Fruit fly (Drosophila melanogaster) whole organism, embryonic: ENCODE results near the gene Ttc19.

Experiments
- Blimp-1 ChIP-seq: fragments of 200-800 bp; sonication (Bioruptor generic); optimal IDR thresholded peaks from 3 replicates; lab custom pipeline; 2018; ENCODE audit warnings: missing biosample characterization, missing genetic modification characterization, mild to moderate bottlenecking, moderate library complexity, missing genetic modification reagents
- BtbVII ChIP-seq: fragments of 200-800 bp; sonication (Bioruptor generic); optimal IDR thresholded peaks from 3 replicates; lab custom pipeline; 2017; ENCODE audit warnings: missing biosample characterization, mild to moderate bottlenecking, missing genetic modification characterization
- CG10321 ChIP-seq: fragments of 200-800 bp; sonication (Bioruptor generic); IDR thresholded peaks from 2 replicates; pipeline ENCODE4 v1.3.6; 2022; ENCODE audit warnings: missing biosample characterization, missing genetic modification characterization
- CG10979 ChIP-seq: fragments of 200-800 bp; sonication (Bioruptor generic); optimal IDR thresholded peaks from 2 replicates; lab custom pipeline; 2018; ENCODE audit warnings: missing biosample characterization, mild to moderate bottlenecking, missing genetic modification characterization, moderate library complexity
- CG13296 ChIP-seq: fragments of 200-800 bp; sonication (Bioruptor generic); optimal IDR thresholded peaks from 3 replicates; lab custom pipeline; 2018; ENCODE audit warnings: missing biosample characterization, mild to moderate bottlenecking, missing genetic modification characterization
- CG14014 ChIP-seq: fragments of 200-800 bp; sonication (Bioruptor generic); IDR thresholded peaks from 2 replicates; pipeline ENCODE4 v1.3.6; 2022; ENCODE audit warnings: missing biosample characterization, missing genetic modification characterization
- CG14710 ChIP-seq: fragments of 200-800 bp; sonication (Bioruptor generic); optimal IDR thresholded peaks from 3 replicates; lab custom pipeline; 2019; ENCODE audit warnings: missing biosample characterization, mild to moderate bottlenecking, missing genetic modification characterization, moderate library complexity
- CG1603 ChIP-seq: fragments of 200-800 bp; sonication (Bioruptor generic); optimal IDR thresholded peaks from 2 replicates; lab custom pipeline; 2019; ENCODE audit warnings: missing biosample characterization, mild to moderate bottlenecking, missing genetic modification characterization, moderate library complexity
- CG16863 ChIP-seq: fragments of 200-800 bp; sonication (Bioruptor generic); optimal IDR thresholded peaks from 3 replicates; lab custom pipeline; 2016; ENCODE audit warnings: missing biosample characterization, missing genetic modification characterization
- CG2199 ChIP-seq: fragments of 200-800 bp; sonication (Bioruptor generic); IDR thresholded peaks from 3 replicates; pipeline ENCODE4 v1.3.6; 2022; ENCODE audit warnings: missing biosample characterization, missing genetic modification characterization
- CG31224 ChIP-seq: fragments of 200-800 bp; sonication (Bioruptor generic); IDR thresholded peaks from 2 replicates; pipeline ENCODE4 v1.3.6; 2022; ENCODE audit warnings: missing biosample characterization, missing genetic modification characterization
- CG31388 ChIP-seq: fragments of 200-800 bp; sonication (Bioruptor generic); optimal IDR thresholded peaks from 2 replicates; lab custom pipeline; 2016; ENCODE audit warnings: missing biosample characterization, missing genetic modification characterization
- CG34224 ChIP-seq: fragments of 200-800 bp; sonication (Bioruptor generic); IDR thresholded peaks from 3 replicates; pipeline ENCODE4 v1.3.6; 2022; ENCODE audit warnings: missing biosample characterization, missing genetic modification characterization; ENCODE audit not compliant: partially characterized antibody
- CG4404 ChIP-seq: fragments of 200-800 bp; sonication (Bioruptor generic); IDR thresholded peaks from 2 replicates; pipeline ENCODE4 v1.3.6; 2022; ENCODE audit warnings: missing biosample characterization, missing genetic modification characterization
- CG4820 ChIP-seq: fragments of 200-800 bp; sonication (Bioruptor generic); optimal IDR thresholded peaks from 3 replicates; lab custom pipeline; 2016; ENCODE audit warnings: missing biosample characterization, missing genetic modification characterization
- CG6254 ChIP-seq: fragments of 200-800 bp; sonication (Bioruptor generic); optimal IDR thresholded peaks from 3 replicates; lab custom pipeline; 2017; ENCODE audit warnings: mild to moderate bottlenecking, missing biosample characterization, missing genetic modification reagents, missing genetic modification characterization
- CG6689 ChIP-seq: fragments of 200-800 bp; sonication (Bioruptor generic); IDR thresholded peaks from 2 replicates; pipeline ENCODE4 v1.3.6; 2022; ENCODE audit warnings: missing biosample characterization, missing genetic modification characterization
- CG6765 ChIP-seq: fragments of 200-800 bp; sonication (Bioruptor generic); optimal IDR thresholded peaks from 3 replicates; lab custom pipeline; 2017; ENCODE audit warnings: missing biosample characterization, mild to moderate bottlenecking, missing genetic modification characterization
- CG8944 ChIP-seq: fragments of 200-800 bp; sonication (Bioruptor generic); optimal IDR thresholded peaks from 3 replicates; lab custom pipeline; 2016; ENCODE audit warnings: missing biosample characterization, missing genetic modification characterization
- CHES-1-like ChIP-seq: fragments of 200-800 bp; sonication (Bioruptor generic); optimal IDR thresholded peaks from 2 replicates; lab custom pipeline; 2016; ENCODE audit warnings: missing biosample characterization, missing genetic modification characterization
- Camta ChIP-seq: fragments of 200-800 bp; sonication (Bioruptor generic); optimal IDR thresholded peaks from 2 replicates; lab custom pipeline; 2016; ENCODE audit warnings: missing biosample characterization, missing genetic modification characterization
- CrebB ChIP-seq: fragments of 200-800 bp; sonication (Bioruptor generic); optimal IDR thresholded peaks from 3 replicates; lab custom pipeline; 2018; ENCODE audit warnings: missing biosample characterization, mild to moderate bottlenecking, missing genetic modification characterization
- Dp ChIP-seq: fragments of 200-800 bp; sonication (Bioruptor generic); optimal IDR thresholded peaks from 2 replicates; lab custom pipeline; 2018; ENCODE audit warnings: missing biosample characterization, mild to moderate bottlenecking, missing genetic modification characterization, moderate library complexity
- HLH3B ChIP-seq: fragments of 200-800 bp; sonication (Bioruptor generic); IDR thresholded peaks from 2 replicates; pipeline ENCODE4 v1.3.6; 2022; ENCODE audit warnings: missing biosample characterization, missing genetic modification characterization
- Oli ChIP-seq: fragments of 200-800 bp; sonication (Bioruptor generic); optimal IDR thresholded peaks from 2 replicates; lab custom pipeline; 2018; ENCODE audit warnings: missing biosample characterization, mild to moderate bottlenecking, missing genetic modification characterization, moderate library complexity
- Opbp ChIP-seq: fragments of 200-800 bp; sonication (Bioruptor generic); IDR thresholded peaks from 3 replicates; pipeline ENCODE4 v1.3.6; 2022; ENCODE audit warnings: missing biosample characterization, missing genetic modification characterization; ENCODE audit not compliant: partially characterized antibody
- Rfx ChIP-seq: fragments of 200-800 bp; sonication (Bioruptor generic); IDR thresholded peaks from 2 replicates; pipeline ENCODE4 v1.3.6; 2022; ENCODE audit warnings: missing biosample characterization, missing genetic modification characterization
- Tbp ChIP-seq: fragments of >200 bp; optimal IDR thresholded peaks from 2 replicates; lab custom pipeline; 2018; ENCODE audit warnings: missing biosample characterization, missing genetic modification characterization
- Vsx1 ChIP-seq: fragments of 200-800 bp; sonication (Bioruptor generic); optimal IDR thresholded peaks from 2 replicates; lab custom pipeline; 2017; ENCODE audit warnings: missing biosample characterization, mild to moderate bottlenecking, missing genetic modification characterization, missing genetic modification reagents
- amos ChIP-seq: fragments of 200-800 bp; sonication (Bioruptor generic); IDR thresholded peaks from 2 replicates; pipeline ENCODE4 v1.3.6; 2022; ENCODE audit warnings: missing biosample characterization, missing genetic modification characterization; ENCODE audit not compliant: partially characterized antibody
- ase ChIP-seq: fragments of 200-800 bp; sonication (Bioruptor generic); IDR thresholded peaks from 3 replicates; pipeline ENCODE4 v1.3.6; 2022; ENCODE audit warnings: missing biosample characterization, missing genetic modification characterization
- chm ChIP-seq: fragments of 200-800 bp; sonication (Bioruptor generic); IDR thresholded peaks from 2 replicates; pipeline ENCODE4 v1.3.6; 2022; ENCODE audit warnings: missing biosample characterization, missing genetic modification characterization
- chn ChIP-seq: fragments of 200-800 bp; sonication (Bioruptor generic); optimal IDR thresholded peaks from 2 replicates; lab custom pipeline; 2016; ENCODE audit warnings: missing biosample characterization, missing genetic modification characterization
- dan ChIP-seq: fragments of 200-800 bp; sonication (Bioruptor generic); IDR thresholded peaks from 2 replicates; pipeline ENCODE4 v1.3.6; 2022; ENCODE audit warnings: missing biosample characterization, missing genetic modification characterization
- grau ChIP-seq: fragments of 200-800 bp; optimal IDR thresholded peaks from 3 replicates; lab custom pipeline; 2019; ENCODE audit warnings: missing biosample characterization, mild to moderate bottlenecking, missing genetic modification characterization, moderate library complexity
- hb ChIP-seq: fragments of 200-800 bp; sonication (Bioruptor generic); IDR thresholded peaks from 3 replicates; pipeline ENCODE4 v1.3.6; 2022; ENCODE audit warnings: missing biosample characterization, missing genetic modification characterization; ENCODE audit not compliant: partially characterized antibody
- hbn ChIP-seq: fragments of 200-800 bp; sonication (Bioruptor generic); IDR thresholded peaks from 2 replicates; pipeline ENCODE4 v1.3.6; 2022; ENCODE audit warnings: missing biosample characterization, missing genetic modification characterization; ENCODE audit not compliant: partially characterized antibody
- hkb ChIP-seq, 2 experiments: fragments of 200-800 bp in 1 of 2; fragments of >200 bp in 1 of 2; sonication (Bioruptor generic) in 1 of 2; IDR thresholded peaks in 1 of 2; optimal IDR thresholded peaks in 1 of 2; 2 replicates each; pipeline versions ENCODE4 v1.3.6 to Lab custom; 2017 to 2022; ENCODE audit warnings: missing biosample characterization in 1 of 2, missing genetic modification characterization in 1 of 2
- hth ChIP-seq: fragments of >200 bp; optimal IDR thresholded peaks from 2 replicates; lab custom pipeline; 2017; ENCODE audit warnings: inconsistent platforms
- jing ChIP-seq: fragments of 200-800 bp; sonication (Bioruptor generic); optimal IDR thresholded peaks from 2 replicates; lab custom pipeline; 2018; ENCODE audit warnings: missing biosample characterization, mild to moderate bottlenecking, missing genetic modification characterization
- knrl ChIP-seq: fragments of 200-800 bp; sonication (Bioruptor generic); IDR thresholded peaks from 3 replicates; pipeline ENCODE4 v1.3.6; 2022; ENCODE audit warnings: missing biosample characterization, missing genetic modification characterization; ENCODE audit not compliant: partially characterized antibody
- lab ChIP-seq: fragments of 200-800 bp; sonication (Bioruptor generic); optimal IDR thresholded peaks from 3 replicates; lab custom pipeline; 2017; ENCODE audit warnings: missing biosample characterization, missing genetic modification characterization, mild to moderate bottlenecking, moderate library complexity, missing genetic modification reagents
- lbe ChIP-seq: fragments of 200-800 bp; sonication (Bioruptor generic); optimal IDR thresholded peaks from 2 replicates; lab custom pipeline; 2016; ENCODE audit warnings: missing biosample characterization, mild to moderate bottlenecking, missing genetic modification characterization
- nmo ChIP-seq: fragments of 200-800 bp; sonication (Bioruptor generic); optimal IDR thresholded peaks from 2 replicates; lab custom pipeline; 2018; ENCODE audit warnings: missing biosample characterization, mild to moderate bottlenecking, missing genetic modification characterization, moderate library complexity
- pfk ChIP-seq: fragments of 200-800 bp; sonication (Bioruptor generic); optimal IDR thresholded peaks from 2 replicates; lab custom pipeline; 2018; ENCODE audit warnings: missing biosample characterization, mild to moderate bottlenecking, missing genetic modification characterization, moderate library complexity
- ssp ChIP-seq: fragments of 200-800 bp; sonication (Bioruptor generic); IDR thresholded peaks from 2 replicates; pipeline ENCODE4 v1.3.6; 2022; ENCODE audit warnings: missing biosample characterization, missing genetic modification characterization
- wor ChIP-seq: fragments of 200-800 bp; sonication (Bioruptor generic); IDR thresholded peaks from 2 replicates; pipeline ENCODE4 v1.3.6; 2022; ENCODE audit warnings: missing biosample characterization, missing genetic modification characterization
- zen ChIP-seq: fragments of 200-800 bp; sonication (Bioruptor generic); optimal IDR thresholded peaks from 3 replicates; lab custom pipeline; 2018; ENCODE audit warnings: missing biosample characterization, mild to moderate bottlenecking, missing genetic modification characterization, moderate library complexity

Gene Ttc19

dm6 chr2L:19014032-19014880 is 30.7 kb downstream of the Ttc19 start (continued):
- TF ChIP-seq CG10979 (tag; lab: Kevin White, UChicago), result peak; percentile 69
- peak; percentile 50 for TF ChIP-seq Vsx1
- TF ChIP-seq CG4820 (GFP tag; lab: Kevin White, UChicago), result peak; percentile 22
- TF ChIP-seq CG6765 (GFP tag; lab: Kevin White, UChicago), result peak; percentile 80
- TF ChIP-seq grau (tag; lab: Kevin White, UChicago), result peak; percentile 85
- TF ChIP-seq hth (lab: Kevin White, UChicago), result no peak
- TF ChIP-seq amos (GFP tag; lab: Robert Waterston, UW), result no peak
- no peak for TF ChIP-seq chn
- peak; percentile 89 for TF ChIP-seq CG13296 (GFP tag; lab: Kevin White, UChicago)
- TF ChIP-seq CG16863 (GFP tag; lab: Kevin White, UChicago), result no peak
- peak; percentile 9 for TF ChIP-seq CG1603
- TF ChIP-seq CG14014 (GFP tag; lab: Robert Waterston, UW), result peak; percentile 63
- TF ChIP-seq zen, result peak; percentile 13
- TF ChIP-seq CG2199 (GFP tag; lab: Robert Waterston, UW), result no peak
- 0 out of 2 replicates have a peak, but pooled peaks have one; percentile 11 for TF ChIP-seq ssp (GFP tag; lab: Robert Waterston, UW)
- peak; percentile 11 for TF ChIP-seq CG6254 (GFP tag; lab: Kevin White, UChicago)
- TF ChIP-seq wor (GFP tag; lab: Robert Waterston, UW), result peak; percentile 46; the same call in 1 of the 2 replicates
- peak; percentile 70 for TF ChIP-seq HLH3B (GFP tag; lab: Robert Waterston, UW)
- TF ChIP-seq CG34224 (GFP tag; lab: Robert Waterston, UW), result no peak
- TF ChIP-seq CG6689 (GFP tag; lab: Robert Waterston, UW), result peak; percentile 53; the same call in 1 of the 2 replicates
- peak; percentile 61 for TF ChIP-seq CG14710
- TF ChIP-seq knrl (GFP tag; lab: Robert Waterston, UW), result no peak
- TF ChIP-seq Tbp (GFP tag; lab: Kevin White, UChicago), result no peak
- TF ChIP-seq pfk (GFP tag; lab: Kevin White, UChicago), result no peak
- peak; percentile 4 for TF ChIP-seq jing (GFP tag; lab: Kevin White, UChicago)
- TF ChIP-seq ase (GFP tag; lab: Robert Waterston, UW), result no peak
- TF ChIP-seq CG8944 (GFP tag; lab: Kevin White, UChicago), result no peak
- no peak for TF ChIP-seq Camta (GFP tag; lab: Kevin White, UChicago)
- TF ChIP-seq Dp (GFP tag; lab: Kevin White, UChicago), result no peak
- TF ChIP-seq lab, result peak; percentile 90
- TF ChIP-seq CG4404, result peak; percentile 36; the same call in 1 of the 2 replicates
- no peak for TF ChIP-seq CG10321 (GFP tag; lab: Robert Waterston, UW)
- TF ChIP-seq CG31224 (GFP tag; lab: Robert Waterston, UW), result peak; percentile 51; the same call in 1 of the 2 replicates
- no peak for TF ChIP-seq hb (GFP tag; lab: Robert Waterston, UW)
- TF ChIP-seq hkb (optimal IDR thresholded peaks at IDR 0.05; lab: Kevin White, UChicago), result no peak
- peak; percentile 73 for TF ChIP-seq hkb (GFP tag; IDR thresholded peaks at IDR 0.05; lab: Robert Waterston, UW)
- TF ChIP-seq nmo (GFP tag; lab: Kevin White, UChicago), result peak; percentile 78
- no peak for TF ChIP-seq chm (GFP tag; lab: Robert Waterston, UW)
- peak; percentile 86 for TF ChIP-seq BtbVII
- no peak for TF ChIP-seq CHES-1-like (GFP tag; lab: Kevin White, UChicago)
- TF ChIP-seq Rfx, result peak; percentile 57
- no peak for TF ChIP-seq dan
- no peak for TF ChIP-seq Opbp (GFP tag; lab: Robert Waterston, UW)
- peak; percentile 21 for TF ChIP-seq CrebB (tag; lab: Kevin White, UChicago)
- TF ChIP-seq Blimp-1 (GFP tag; lab: Kevin White, UChicago), result peak; percentile 70
- peak; percentile 76 for TF ChIP-seq Oli (tag; lab: Kevin White, UChicago)
- TF ChIP-seq lbe (GFP tag; lab: Kevin White, UChicago), result no peak
- TF ChIP-seq hbn (GFP tag; lab: Robert Waterston, UW), result no peak
- peak; percentile 35 for TF ChIP-seq CG31388
